Worm (Caenorhabditis elegans): ENCODE results near the gene tbx-31.

tbx-31 gene

ce11 chrX:1674056-1674455 lies at the start of gene tbx-31:
Gene tbx-31, minus strand, starts transcription at chrX:1674156.
- TF ChIP-seq ceh-43 (GFP tag; optimal IDR thresholded peaks at IDR 0.05), result no peak
- TF ChIP-seq nhr-237 (tag; optimal IDR thresholded peaks at IDR 0.05), result no peak
- no peak for TF ChIP-seq M03D4.4 (tag; optimal IDR thresholded peaks at IDR 0.05)
- TF ChIP-seq elt-1 (tag; optimal IDR thresholded peaks at IDR 0.05; ENCODE audit: borderline replicate concordance, insufficient read depth), result no peak
- no peak for TF ChIP-seq ces-1 (GFP tag; optimal IDR thresholded peaks at IDR 0.05)
- no peak for TF ChIP-seq nhr-28 (tag; optimal IDR thresholded peaks at IDR 0.05)
- no peak for TF ChIP-seq sptf-1 (tag; optimal IDR thresholded peaks at IDR 0.05)

DNA sequence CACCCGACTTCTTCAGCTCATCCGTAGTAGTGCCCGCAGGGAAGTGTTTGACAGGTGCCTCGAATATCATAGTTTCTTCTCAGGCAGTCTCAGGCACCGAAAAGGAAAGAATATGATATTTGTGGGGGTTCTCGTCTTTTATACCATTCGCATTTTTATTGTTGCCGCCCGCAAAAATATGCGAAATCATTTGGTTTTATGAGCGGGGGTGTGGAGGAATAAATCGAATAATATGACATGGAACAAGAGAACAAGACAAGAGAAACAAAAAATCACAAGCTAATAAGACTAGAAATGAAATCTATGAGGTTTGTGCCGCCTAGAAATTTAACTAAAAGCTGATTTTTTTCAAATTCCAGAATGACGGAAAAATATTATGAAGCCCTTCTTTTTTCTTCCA lies 46.4 kb upstream of the tbx-31 start, which contains the start of gene F07G6.8:
TSS of gene F07G6.8 (minus strand) at position 101 of the 400 bp plus-strand sequence.
- TF ChIP-seq nhr-12 (tag; optimal IDR thresholded peaks at IDR 0.05) (no peak), ceh-39 (tag; optimal IDR thresholded peaks at IDR 0.05) (no peak), lin-13 (tag; optimal IDR thresholded peaks at IDR 0.05) (no peak), M03D4.4 (tag; optimal IDR thresholded peaks at IDR 0.05) (no peak), hlh-1 (tag; optimal IDR thresholded peaks at IDR 0.05) (no peak), pha-4 (tag; optimal IDR thresholded peaks at IDR 0.05) (no peak), nhr-2 (tag; optimal IDR thresholded peaks at IDR 0.05) (no peak), nhr-237 (tag; optimal IDR thresholded peaks at IDR 0.05) (no peak)

DNA sequence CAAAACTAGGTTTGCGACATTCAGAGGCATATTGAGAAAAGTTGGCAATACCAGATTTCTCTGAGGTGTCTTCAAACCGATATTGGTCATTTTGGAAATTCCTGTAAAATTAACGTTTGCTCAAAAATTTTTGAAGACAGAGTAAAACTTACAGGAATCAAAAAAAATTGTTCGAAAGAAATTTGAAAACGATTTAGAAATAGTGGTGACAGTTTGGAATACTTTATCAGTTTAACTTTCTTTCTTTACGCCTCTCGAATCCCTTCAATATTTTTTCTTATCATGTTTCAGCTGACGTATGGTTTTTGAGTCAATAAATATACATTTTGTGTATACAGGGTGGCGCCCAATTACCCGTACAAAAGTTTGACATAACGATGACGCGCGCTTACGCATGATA lies 44.5 kb upstream of the tbx-31 start, which contains the start of gene fbxa-53:
TSS of gene fbxa-53 (minus strand) at position 101 of the 400 bp plus-strand sequence.
- TF ChIP-seq elt-1 (tag; optimal IDR thresholded peaks at IDR 0.05; ENCODE audit: borderline replicate concordance, insufficient read depth) (no peak), ceh-39 (tag; optimal IDR thresholded peaks at IDR 0.05) (no peak), M03D4.4 (tag; optimal IDR thresholded peaks at IDR 0.05) (no peak), mls-2 (tag; optimal IDR thresholded peaks at IDR 0.05) (no peak), drap-1 (GFP tag; optimal IDR thresholded peaks at IDR 0.05) (no peak), lin-32 (GFP tag; optimal IDR thresholded peaks at IDR 0.05) (no peak), snpc-4 (tag; optimal IDR thresholded peaks at IDR 0.05) (no peak), mab-5 (tag; optimal IDR thresholded peaks at IDR 0.05) (no peak), zip-8 (tag; optimal IDR thresholded peaks at IDR 0.05) (no peak), ham-2 (GFP tag; optimal IDR thresholded peaks at IDR 0.05) (no peak)

- no peak for TF ChIP-seq ztf-11 (tag; optimal IDR thresholded peaks at IDR 0.05)
- TF ChIP-seq ceh-39 (tag; optimal IDR thresholded peaks at IDR 0.05), result no peak
- TF ChIP-seq elt-1 (tag; optimal IDR thresholded peaks at IDR 0.05; ENCODE audit: borderline replicate concordance, insufficient read depth), result no peak
- no peak for TF ChIP-seq mls-2 (tag; optimal IDR thresholded peaks at IDR 0.05)
- no peak for TF ChIP-seq tbx-8 (GFP tag; optimal IDR thresholded peaks at IDR 0.05)
- no peak for TF ChIP-seq mab-5 (tag; optimal IDR thresholded peaks at IDR 0.05)
- TF ChIP-seq M03D4.4 (tag; optimal IDR thresholded peaks at IDR 0.05), result no peak
- no peak for TF ChIP-seq nhr-237 (tag; optimal IDR thresholded peaks at IDR 0.05)
- no peak for TF ChIP-seq sem-2 (GFP tag; optimal IDR thresholded peaks at IDR 0.05)
- no peak for TF ChIP-seq cnd-1 (tag; optimal IDR thresholded peaks at IDR 0.05)
- TF ChIP-seq hlh-1 (tag; optimal IDR thresholded peaks at IDR 0.05), result no peak
These were observed 38.6 kb upstream of the tbx-31 start, which contains the start of gene fbxa-52 for ce11 chrX:1712538-1712937. Gene fbxa-52, minus strand, starts transcription at chrX:1712638.

DNA sequence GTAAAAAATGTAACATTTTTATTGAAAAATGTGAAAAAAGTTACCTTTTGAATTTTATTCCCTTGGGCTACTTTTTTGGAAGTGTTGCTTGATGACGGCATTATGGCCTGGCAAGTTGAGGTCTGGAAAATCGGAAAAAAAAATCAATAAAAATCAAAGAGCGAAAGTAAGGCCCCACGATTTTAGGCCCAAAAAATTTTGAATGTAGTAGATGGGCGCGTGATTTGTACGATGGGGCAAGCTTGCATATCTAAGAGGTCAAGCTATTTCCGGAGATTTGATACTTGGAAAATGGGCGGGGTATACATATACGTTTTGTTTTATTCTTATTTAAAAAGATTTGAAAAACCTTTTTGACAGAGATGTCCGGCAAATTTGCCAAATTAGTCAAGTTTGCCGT lies 32.6 kb upstream of the tbx-31 start, which contains the start of gene F07G6.5:
TSS of gene F07G6.5 (minus strand) at position 101 of the 400 bp plus-strand sequence.
- TF ChIP-seq flh-1 (GFP tag; optimal IDR thresholded peaks at IDR 0.05) (no peak), lin-32 (GFP tag; optimal IDR thresholded peaks at IDR 0.05) (no peak), blmp-1 (tag; optimal IDR thresholded peaks at IDR 0.05) (no peak), snpc-4 (tag; optimal IDR thresholded peaks at IDR 0.05) (no peak), elt-1 (tag; optimal IDR thresholded peaks at IDR 0.05; ENCODE audit: borderline replicate concordance, insufficient read depth) (no peak), ceh-83 (GFP tag; optimal IDR thresholded peaks at IDR 0.05) (no peak), sem-2 (GFP tag; optimal IDR thresholded peaks at IDR 0.05) (no peak), zip-8 (tag; optimal IDR thresholded peaks at IDR 0.05) (no peak), ztf-11 (tag; optimal IDR thresholded peaks at IDR 0.05) (no peak), nhr-28 (tag; optimal IDR thresholded peaks at IDR 0.05) (no peak), mep-1 (tag; optimal IDR thresholded peaks at IDR 0.05) (no peak), unc-120 (tag; optimal IDR thresholded peaks at IDR 0.05; ENCODE audit: poor library complexity, severe bottlenecking) (no peak), M03D4.4 (tag; optimal IDR thresholded peaks at IDR 0.05) (no peak), sptf-1 (tag; optimal IDR thresholded peaks at IDR 0.05) (no peak)

- TF ChIP-seq ceh-83 (GFP tag; optimal IDR thresholded peaks at IDR 0.05) (no peak), ceh-39 (tag; optimal IDR thresholded peaks at IDR 0.05) (no peak), ham-2 (GFP tag; optimal IDR thresholded peaks at IDR 0.05) (no peak), nhr-12 (tag; optimal IDR thresholded peaks at IDR 0.05) (no peak), lin-13 (tag; optimal IDR thresholded peaks at IDR 0.05) (no peak), zip-8 (tag; optimal IDR thresholded peaks at IDR 0.05) (no peak), blmp-1 (tag; optimal IDR thresholded peaks at IDR 0.05) (no peak), ztf-11 (tag; optimal IDR thresholded peaks at IDR 0.05) (no peak), unc-62 (GFP tag; optimal IDR thresholded peaks at IDR 0.05) (no peak), lin-32 (GFP tag; optimal IDR thresholded peaks at IDR 0.05) (no peak)
These were observed 29.9 kb upstream of the tbx-31 start, which contains the start of gene C36C9.5 for ce11 chrX:1703840-1704239. Gene C36C9.5, minus strand, starts transcription at chrX:1703940.
